Fruit fly (Drosophila melanogaster) whole organism, prepupa: ENCODE measurements around the gene CG4042.

Experiments used
- Blimp-1 ChIP-seq: fragments of 200-800 bp; sonication (Bioruptor generic); optimal IDR thresholded peaks from 3 replicates; lab custom pipeline; 2017; ENCODE audit warnings: missing biosample characterization, missing genetic modification characterization, mild to moderate bottlenecking, moderate library complexity, missing genetic modification reagents
- CG10669 ChIP-seq: fragments of 200-800 bp; sonication (Bioruptor generic); optimal IDR thresholded peaks from 3 replicates; lab custom pipeline; 2018; ENCODE audit warnings: missing biosample characterization, mild to moderate bottlenecking, missing genetic modification characterization, moderate library complexity
- CG11294 ChIP-seq: fragments of 200-800 bp; sonication (Bioruptor generic); IDR thresholded peaks from 2 replicates; pipeline ENCODE4 v1.3.6; 2022; ENCODE audit warnings: missing biosample characterization, missing genetic modification characterization
- CG11762 ChIP-seq: fragments of 200-800 bp; sonication (Bioruptor generic); optimal IDR thresholded peaks from 3 replicates; lab custom pipeline; 2016; ENCODE audit warnings: missing biosample characterization, missing genetic modification characterization; ENCODE audit not compliant: insufficient read depth
- CG11902 ChIP-seq: fragments of 200-800 bp; sonication (Bioruptor generic); optimal IDR thresholded peaks from 3 replicates; lab custom pipeline; 2016; ENCODE audit warnings: missing biosample characterization, missing genetic modification characterization
- CG1621 ChIP-seq: fragments of 200-800 bp; sonication (Bioruptor generic); optimal IDR thresholded peaks from 3 replicates; lab custom pipeline; 2018; ENCODE audit warnings: missing biosample characterization, mild to moderate bottlenecking, missing genetic modification characterization
- CG3032 ChIP-seq: fragments of 200-800 bp; optimal IDR thresholded peaks from 2 replicates; lab custom pipeline; 2019; ENCODE audit warnings: missing biosample characterization, mild to moderate bottlenecking, missing genetic modification characterization, moderate library complexity
- CG31627 ChIP-seq: fragments of 200-800 bp; sonication (Bioruptor generic); optimal IDR thresholded peaks from 3 replicates; lab custom pipeline; 2016; ENCODE audit warnings: missing biosample characterization, missing genetic modification characterization
- CG34406 ChIP-seq: fragments of 200-800 bp; sonication (Bioruptor generic); optimal IDR thresholded peaks from 3 replicates; lab custom pipeline; 2016; ENCODE audit warnings: missing biosample characterization, missing genetic modification characterization
- CG3919 ChIP-seq: fragments of 200-800 bp; sonication (Bioruptor generic); optimal IDR thresholded peaks from 3 replicates; lab custom pipeline; 2016; ENCODE audit warnings: missing biosample characterization, missing genetic modification characterization
- CG4318 ChIP-seq: fragments of 200-800 bp; sonication (Bioruptor generic); optimal IDR thresholded peaks from 3 replicates; lab custom pipeline; 2017; ENCODE audit warnings: missing biosample characterization, mild to moderate bottlenecking, missing genetic modification characterization
- CG6163 ChIP-seq: fragments of 200-800 bp; sonication (Bioruptor generic); IDR thresholded peaks from 3 replicates; pipeline ENCODE4 v1.3.6; 2022; ENCODE audit warnings: missing biosample characterization, missing genetic modification characterization
- CG6276 ChIP-seq: fragments of 200-800 bp; sonication (Bioruptor generic); optimal IDR thresholded peaks from 2 replicates; lab custom pipeline; 2017; ENCODE audit warnings: missing biosample characterization, mild to moderate bottlenecking, missing genetic modification characterization
- CG6792 ChIP-seq: fragments of 200-800 bp; sonication (Bioruptor generic); optimal IDR thresholded peaks from 3 replicates; lab custom pipeline; 2016; ENCODE audit warnings: missing biosample characterization, missing genetic modification characterization
- CG6808 ChIP-seq: fragments of 200-800 bp; sonication (Bioruptor generic); optimal IDR thresholded peaks from 3 replicates; lab custom pipeline; 2017; ENCODE audit warnings: missing biosample characterization, missing genetic modification characterization, mild to moderate bottlenecking, moderate library complexity, missing genetic modification reagents
- CG6854 ChIP-seq: fragments of 200-800 bp; sonication (Bioruptor generic); optimal IDR thresholded peaks from 2 replicates; lab custom pipeline; 2017; ENCODE audit warnings: missing biosample characterization, mild to moderate bottlenecking, missing genetic modification characterization
- CG7368 ChIP-seq: fragments of 200-800 bp; sonication (Bioruptor generic); optimal IDR thresholded peaks from 3 replicates; lab custom pipeline; 2016; ENCODE audit warnings: missing biosample characterization, missing genetic modification characterization
- CG8119 ChIP-seq: fragments of 200-800 bp; sonication (Bioruptor generic); IDR thresholded peaks from 3 replicates; pipeline ENCODE4 v1.3.6; 2022; ENCODE audit warnings: missing biosample characterization, missing genetic modification characterization
- CG8632 ChIP-seq: fragments of 200-800 bp; sonication (Bioruptor generic); optimal IDR thresholded peaks from 3 replicates; lab custom pipeline; 2016; ENCODE audit warnings: missing biosample characterization, missing genetic modification characterization
- CG9139 ChIP-seq: fragments of 200-800 bp; sonication (Bioruptor generic); optimal IDR thresholded peaks from 3 replicates; lab custom pipeline; 2017; ENCODE audit warnings: missing biosample characterization, mild to moderate bottlenecking, missing genetic modification characterization
- Eip75B ChIP-seq: fragments of 200-800 bp; sonication (Bioruptor generic); optimal IDR thresholded peaks from 3 replicates; lab custom pipeline; 2016; ENCODE audit warnings: missing biosample characterization, missing genetic modification characterization
- Eip78C ChIP-seq: fragments of 200-800 bp; sonication (Bioruptor generic); peaks from one replicate; lab custom pipeline; 2016; ENCODE audit warnings: missing biosample characterization, missing genetic modification characterization
- Eip93F ChIP-seq: fragments of 200-800 bp; sonication (Bioruptor generic); optimal IDR thresholded peaks from 2 replicates; lab custom pipeline; 2016; ENCODE audit warnings: missing biosample characterization, mild to moderate bottlenecking, missing genetic modification characterization
- Gug ChIP-seq: fragments of 200-800 bp; sonication (Bioruptor generic); IDR thresholded peaks from 2 replicates; pipeline ENCODE4 v1.3.6; 2022; ENCODE audit warnings: missing biosample characterization, missing genetic modification characterization
- Hr38 ChIP-seq: sonication (Bioruptor generic); optimal IDR thresholded peaks from 2 replicates; lab custom pipeline; 2016; ENCODE audit warnings: missing biosample characterization, missing genetic modification characterization
- Hr39 ChIP-seq: fragments of 200-800 bp; sonication (Bioruptor generic); optimal IDR thresholded peaks from 2 replicates; lab custom pipeline; 2016; ENCODE audit warnings: missing biosample characterization, missing genetic modification characterization
- Hr4 ChIP-seq: fragments of 200-800 bp; sonication (Bioruptor generic); optimal IDR thresholded peaks from 3 replicates; lab custom pipeline; 2016; ENCODE audit warnings: missing biosample characterization, missing genetic modification characterization
- Lpt ChIP-seq: fragments of 200-800 bp; sonication (Bioruptor generic); optimal IDR thresholded peaks from 3 replicates; lab custom pipeline; 2016; ENCODE audit warnings: missing biosample characterization, missing genetic modification characterization
- Met ChIP-seq: fragments of 200-800 bp; sonication (Bioruptor generic); optimal IDR thresholded peaks from 3 replicates; lab custom pipeline; 2016; ENCODE audit warnings: missing biosample characterization, missing genetic modification characterization
- OdsH ChIP-seq: fragments of 200-800 bp; sonication (Bioruptor generic); optimal IDR thresholded peaks from 3 replicates; lab custom pipeline; 2016; ENCODE audit warnings: missing biosample characterization, missing genetic modification characterization
- Smox ChIP-seq: fragments of 200-800 bp; sonication (Bioruptor generic); optimal IDR thresholded peaks from 3 replicates; lab custom pipeline; 2016; ENCODE audit warnings: missing biosample characterization, missing genetic modification characterization
- Sox102F ChIP-seq: fragments of 200-800 bp; sonication (Bioruptor generic); optimal IDR thresholded peaks from 2 replicates; lab custom pipeline; 2016; ENCODE audit warnings: missing biosample characterization, mild to moderate bottlenecking, missing genetic modification characterization
- Sox14 ChIP-seq: fragments of 200-800 bp; sonication (Bioruptor generic); optimal IDR thresholded peaks from 3 replicates; lab custom pipeline; 2016; ENCODE audit warnings: missing biosample characterization, missing genetic modification characterization
- Sox15 ChIP-seq: fragments of 200-800 bp; sonication (Bioruptor generic); optimal IDR thresholded peaks from 3 replicates; lab custom pipeline; 2016; ENCODE audit warnings: missing biosample characterization, missing genetic modification characterization
- achi ChIP-seq: fragments of 200-800 bp; sonication (Bioruptor generic); optimal IDR thresholded peaks from 3 replicates; lab custom pipeline; 2016; ENCODE audit warnings: missing biosample characterization, missing genetic modification characterization
- acj6 ChIP-seq: fragments of 200-800 bp; sonication (Bioruptor generic); optimal IDR thresholded peaks from 3 replicates; lab custom pipeline; 2016; ENCODE audit warnings: missing biosample characterization, missing genetic modification characterization
- dac ChIP-seq: fragments of 200-800 bp; sonication (Bioruptor generic); optimal IDR thresholded peaks from 2 replicates; lab custom pipeline; 2017; ENCODE audit warnings: missing biosample characterization, mild to moderate bottlenecking, missing genetic modification characterization
- dsx ChIP-seq: fragments of 200-800 bp; optimal IDR thresholded peaks from 3 replicates; lab custom pipeline; 2019; ENCODE audit warnings: missing biosample characterization, mild to moderate bottlenecking, missing genetic modification characterization, moderate library complexity; ENCODE audit not compliant: poor library complexity, severe bottlenecking
- eg ChIP-seq: fragments of 200-800 bp; sonication (Bioruptor generic); IDR thresholded peaks from 3 replicates; pipeline ENCODE4 v1.3.6; 2022; ENCODE audit warnings: missing biosample characterization, missing genetic modification characterization
- esn ChIP-seq: fragments of 200-800 bp; sonication (Bioruptor generic); optimal IDR thresholded peaks from 2 replicates; lab custom pipeline; 2016; ENCODE audit warnings: missing biosample characterization, mild to moderate bottlenecking, missing genetic modification characterization, moderate library complexity
- fd59A ChIP-seq: fragments of 200-800 bp; sonication (Bioruptor generic); optimal IDR thresholded peaks from 2 replicates; lab custom pipeline; 2017; ENCODE audit warnings: missing biosample characterization, mild to moderate bottlenecking, missing genetic modification characterization, missing genetic modification reagents
- fd85E ChIP-seq: fragments of 200-800 bp; sonication (Bioruptor generic); optimal IDR thresholded peaks from 3 replicates; lab custom pipeline; 2016; ENCODE audit warnings: missing biosample characterization, missing genetic modification characterization
- fkh ChIP-seq: fragments of 200-800 bp; sonication (Bioruptor generic); optimal IDR thresholded peaks from 3 replicates; lab custom pipeline; 2017; ENCODE audit warnings: missing biosample characterization, mild to moderate bottlenecking, missing genetic modification characterization, moderate library complexity
- net ChIP-seq: fragments of 200-800 bp; sonication (Bioruptor generic); optimal IDR thresholded peaks from 3 replicates; lab custom pipeline; 2016; ENCODE audit warnings: missing biosample characterization, missing genetic modification characterization
- pdm3 ChIP-seq: fragments of 200-800 bp; sonication (Bioruptor generic); optimal IDR thresholded peaks from 3 replicates; lab custom pipeline; 2016; ENCODE audit warnings: missing biosample characterization, missing genetic modification characterization
- salr ChIP-seq, 2 experiments: fragments of 200-800 bp; sonication (Bioruptor generic); optimal IDR thresholded peaks; 3 replicates each; lab custom pipeline; 2016 to 2018; ENCODE audit warnings: missing biosample characterization in 2 of 2, missing genetic modification characterization in 2 of 2, mild to moderate bottlenecking in 1 of 2
- ss ChIP-seq, 2 experiments: fragments of 200-800 bp; sonication (Bioruptor generic); optimal IDR thresholded peaks; 2 replicates in 1 of 2; 3 replicates in 1 of 2; lab custom pipeline; 2017 to 2018; ENCODE audit warnings: mild to moderate bottlenecking in 2 of 2, missing biosample characterization in 2 of 2, missing genetic modification characterization in 2 of 2, moderate library complexity in 1 of 2
- svp ChIP-seq: fragments of 200-800 bp; sonication (Bioruptor generic); peaks from one replicate; lab custom pipeline; 2016; ENCODE audit warnings: missing biosample characterization, missing genetic modification characterization
- topi ChIP-seq: fragments of 200-800 bp; sonication (Bioruptor generic); optimal IDR thresholded peaks from 3 replicates; lab custom pipeline; 2016; ENCODE audit warnings: missing biosample characterization, missing genetic modification characterization
- vri ChIP-seq: fragments of 200-800 bp; sonication (Bioruptor generic); optimal IDR thresholded peaks from 3 replicates; lab custom pipeline; 2016; ENCODE audit warnings: missing biosample characterization, mild to moderate bottlenecking, missing genetic modification characterization

The CG4042 gene

dm6 chr3L:20730323-20731238, 40.7 kb downstream of the CG4042 start, which contains the start of gene CG13252:
CG13252 (plus strand) TSS chr3L:20730591.
- TF ChIP-seq eg (GFP tag; lab: Robert Waterston, UW) (peak; percentile 63; the same call in 2 of the 3 replicates), Met (no peak), CG11294 (GFP tag; lab: Robert Waterston, UW) (no peak), acj6 (GFP tag; lab: Kevin White, UChicago) (no peak), CG8632 (GFP tag; lab: Kevin White, UChicago) (peak; percentile 35), Sox102F (peak; percentile 38), vri (GFP tag; lab: Kevin White, UChicago) (peak; percentile 60), CG9139 (GFP tag; lab: Kevin White, UChicago) (peak; percentile 35), Eip78C (peak; percentile 73), achi (GFP tag; lab: Kevin White, UChicago) (no peak), CG10669 (GFP tag; lab: Kevin White, UChicago) (no peak), CG8119 (GFP tag; lab: Robert Waterston, UW) (peak; percentile 36; the same call in 1 of the 3 replicates), topi (GFP tag; lab: Kevin White, UChicago) (peak; percentile 11), CG4318 (no peak), Eip93F (no peak), Hr38 (no peak), CG6854 (peak; percentile 54), svp (GFP tag; lab: Kevin White, UChicago) (peak; percentile 98), Lpt (GFP tag; lab: Kevin White, UChicago) (peak; percentile 43), pdm3 (GFP tag; lab: Kevin White, UChicago) (no peak), CG1621 (tag; lab: Kevin White, UChicago) (no peak), esn (GFP tag; lab: Kevin White, UChicago) (peak; percentile 26), Eip75B (GFP tag; lab: Kevin White, UChicago) (no peak), Sox14 (GFP tag; lab: Kevin White, UChicago) (no peak), Smox (GFP tag; lab: Kevin White, UChicago) (no peak), Hr39 (GFP tag; lab: Kevin White, UChicago) (no peak), CG6808 (GFP tag; lab: Kevin White, UChicago) (peak; percentile 7), CG11902 (GFP tag; lab: Kevin White, UChicago) (no peak), CG3032 (tag; lab: Kevin White, UChicago) (no peak), CG34406 (GFP tag; lab: Kevin White, UChicago) (peak; percentile 13), CG11762 (no peak), fd59A (GFP tag; lab: Kevin White, UChicago) (no peak), dac (GFP tag; lab: Kevin White, UChicago) (no peak), salr (GFP tag; optimal IDR thresholded peaks at IDR 0.05; lab: Kevin White, UChicago) (no peak), OdsH (GFP tag; lab: Kevin White, UChicago) (no peak), fkh (GFP tag; lab: Kevin White, UChicago) (peak; percentile 89), Sox15 (no peak), Hr4 (GFP tag; lab: Kevin White, UChicago) (no peak), CG6792 (no peak), CG31627 (no peak), CG6276 (peak; percentile 47), CG6163 (peak; percentile 44; the same call in 2 of the 3 replicates), fd85E (GFP tag; lab: Kevin White, UChicago) (no peak), CG3919 (peak; percentile 41), ss (GFP tag; optimal IDR thresholded peaks at IDR 0.05; lab: Kevin White, UChicago) (peak; percentile 38 to 42), Blimp-1 (no peak), dsx (GFP tag; lab: Kevin White, UChicago) (peak; percentile 4), Gug (no peak), net (GFP tag; lab: Kevin White, UChicago) (peak; percentile 22), CG7368 (GFP tag; lab: Kevin White, UChicago) (no peak)
